Worm (Caenorhabditis elegans): ENCODE data around the gene oat-1.

DNA sequence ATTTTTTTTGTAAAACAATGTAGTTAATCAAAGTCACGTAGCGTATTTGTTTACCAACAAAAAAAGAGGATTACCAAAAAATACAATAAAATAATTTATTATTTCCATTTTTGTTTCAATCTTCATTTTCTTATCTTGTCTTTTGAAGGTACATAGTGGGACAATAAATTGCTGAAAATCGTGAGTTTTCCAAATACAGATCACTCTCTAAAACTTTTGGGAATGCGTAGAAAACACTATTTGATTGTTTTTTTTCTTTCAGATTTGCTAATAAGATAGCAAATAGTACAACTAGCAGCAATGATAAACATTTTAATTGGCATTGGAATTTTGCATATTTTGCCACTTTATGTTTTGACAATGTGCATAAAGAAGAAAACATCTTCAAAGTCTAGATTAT, 29.0 kb upstream of the oat-1 start, which contains the start of gene C28C12.1:
- no peak for TF ChIP-seq ama-1 (optimal IDR thresholded peaks at IDR 0.05)
- no peak for TF ChIP-seq unc-39 (tag; optimal IDR thresholded peaks at IDR 0.05)
- no peak for TF ChIP-seq nhr-237 (tag; optimal IDR thresholded peaks at IDR 0.05)
- TF ChIP-seq elt-3 (tag; optimal IDR thresholded peaks at IDR 0.05) = no peak
